Worm (Caenorhabditis elegans): Measurements from ENCODE around the gene C37C3.10.

ce11 chrV:7904389-7904788, 41.5 kb upstream of the C37C3.10 start:
- TF ChIP-seq fax-1 (tag; optimal IDR thresholded peaks at IDR 0.05) (no peak), ama-1 (optimal IDR thresholded peaks at IDR 0.05) (no peak), F13H6.1 (tag; optimal IDR thresholded peaks at IDR 0.05) (no peak), C38D4.7 (GFP tag; optimal IDR thresholded peaks at IDR 0.05) (no peak), pros-1 (tag; optimal IDR thresholded peaks at IDR 0.05) (no peak), ceh-48 (tag; optimal IDR thresholded peaks at IDR 0.05) (no peak), pha-4 (tag; optimal IDR thresholded peaks at IDR 0.05) (no peak), ceh-45 (GFP tag; IDR thresholded peaks at IDR 0.05) (no peak), ztf-16 (tag; optimal IDR thresholded peaks at IDR 0.05) (no peak)
